Worm (Caenorhabditis elegans): ENCODE measurements around the gene K08D8.6.

DNA sequence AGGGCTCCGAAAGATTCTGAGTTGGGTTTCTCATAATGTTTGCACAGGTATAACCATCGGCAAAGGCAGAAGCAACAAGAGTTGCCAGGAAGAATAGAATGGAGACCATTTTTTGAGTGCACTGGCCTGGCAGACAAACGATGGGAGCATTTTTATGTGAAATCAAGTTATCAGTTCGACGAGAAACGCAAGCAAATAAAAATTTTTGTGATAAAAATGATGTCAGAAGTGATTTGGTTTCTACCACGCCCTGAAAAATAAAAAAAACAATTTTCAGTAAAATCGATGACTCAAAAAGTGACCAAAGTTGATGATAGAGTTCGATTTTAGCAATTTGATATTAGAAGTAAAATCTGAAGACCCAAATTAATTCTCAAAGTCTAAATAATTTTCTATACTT lies 19.6 kb upstream of the K08D8.6 start, which contains the start of gene K08D8.4:
- TF ChIP-seq skn-1 (tag; optimal IDR thresholded peaks at IDR 0.05) = no peak
- no peak for TF ChIP-seq unc-86 (tag; optimal IDR thresholded peaks at IDR 0.05)
- TF ChIP-seq egl-27 (tag; optimal IDR thresholded peaks at IDR 0.05) = no peak

All from whole organism, L1 larva.